Fruit fly (Drosophila melanogaster) whole organism, embryonic: ENCODE data around the gene ebd1.

Source experiments
- Ada2b ChIP-seq: fragments of 200-800 bp; sonication (Bioruptor generic); IDR thresholded peaks from 2 replicates; pipeline ENCODE4 v1.3.6; 2022; ENCODE audit warnings: missing biosample characterization, missing genetic modification characterization
- Antp ChIP-seq: fragments of 200-800 bp; sonication (Bioruptor generic); optimal IDR thresholded peaks from 3 replicates; lab custom pipeline; 2016; ENCODE audit warnings: missing biosample characterization, missing genetic modification characterization
- CG11093 ChIP-seq: fragments of 200-800 bp; sonication (Bioruptor generic); IDR thresholded peaks from 3 replicates; pipeline ENCODE4 v1.3.6; 2022; ENCODE audit warnings: missing biosample characterization, missing genetic modification characterization
- CG11504 ChIP-seq: fragments of 200-800 bp; sonication (Bioruptor generic); optimal IDR thresholded peaks from 3 replicates; lab custom pipeline; 2019; ENCODE audit warnings: missing biosample characterization, mild to moderate bottlenecking, missing genetic modification characterization, moderate library complexity
- CG12155 ChIP-seq: fragments of 200-800 bp; sonication (Bioruptor generic); optimal IDR thresholded peaks from 3 replicates; lab custom pipeline; 2016; ENCODE audit warnings: missing biosample characterization, missing genetic modification characterization
- CG12391 ChIP-seq: fragments of 200-800 bp; sonication (Bioruptor generic); optimal IDR thresholded peaks from 3 replicates; lab custom pipeline; 2018; ENCODE audit warnings: missing biosample characterization, mild to moderate bottlenecking, missing genetic modification characterization, moderate library complexity
- CG14441 ChIP-seq: fragments of 200-800 bp; sonication (Bioruptor generic); IDR thresholded peaks from 2 replicates; pipeline ENCODE4 v1.3.6; 2022; ENCODE audit warnings: missing biosample characterization, missing genetic modification characterization
- CG17328 ChIP-seq: fragments of 200-800 bp; sonication (Bioruptor generic); IDR thresholded peaks from 2 replicates; pipeline ENCODE4 v1.3.6; 2022; ENCODE audit warnings: missing biosample characterization, missing genetic modification characterization
- CG30020 ChIP-seq: fragments of 200-800 bp; optimal IDR thresholded peaks from 2 replicates; lab custom pipeline; 2019; ENCODE audit warnings: missing biosample characterization, mild to moderate bottlenecking, missing genetic modification characterization, moderate library complexity
- CG3407 ChIP-seq: fragments of 200-800 bp; sonication (Bioruptor generic); optimal IDR thresholded peaks from 2 replicates; lab custom pipeline; 2018; ENCODE audit warnings: missing biosample characterization, mild to moderate bottlenecking, missing genetic modification characterization
- CG3726 ChIP-seq: fragments of 200-800 bp; sonication (Bioruptor generic); IDR thresholded peaks from 3 replicates; pipeline ENCODE4, ENCODE4 v1.3.6; 2022; ENCODE audit warnings: missing biosample characterization, missing genetic modification characterization
- CG3847 ChIP-seq: fragments of 200-800 bp; sonication (Bioruptor generic); IDR thresholded peaks from 2 replicates; pipeline ENCODE4 v1.3.6; 2022; ENCODE audit warnings: missing biosample characterization, missing genetic modification characterization
- CG4617 ChIP-seq: fragments of 200-800 bp; sonication (Bioruptor generic); optimal IDR thresholded peaks from 3 replicates; lab custom pipeline; 2016; ENCODE audit warnings: missing biosample characterization, missing genetic modification characterization, borderline replicate concordance
- CG6175 ChIP-seq: fragments of 200-800 bp; sonication (Bioruptor generic); IDR thresholded peaks from 3 replicates; pipeline ENCODE4 v1.3.6; 2022; ENCODE audit warnings: missing biosample characterization, missing genetic modification characterization
- CG6254 ChIP-seq: fragments of 200-800 bp; sonication (Bioruptor generic); optimal IDR thresholded peaks from 3 replicates; lab custom pipeline; 2017; ENCODE audit warnings: mild to moderate bottlenecking, missing biosample characterization, missing genetic modification reagents, missing genetic modification characterization
- CG6654 ChIP-seq: fragments of 200-800 bp; sonication (Bioruptor generic); optimal IDR thresholded peaks from 2 replicates; lab custom pipeline; 2017; ENCODE audit warnings: missing biosample characterization, mild to moderate bottlenecking, missing genetic modification characterization
- CG7357 ChIP-seq: fragments of 200-800 bp; sonication (Bioruptor generic); IDR thresholded peaks from 3 replicates; pipeline ENCODE4 v1.3.6; 2022; ENCODE audit warnings: missing biosample characterization, missing genetic modification characterization
- CG9609 ChIP-seq: fragments of 200-800 bp; sonication (Bioruptor generic); optimal IDR thresholded peaks from 3 replicates; lab custom pipeline; 2016; ENCODE audit warnings: missing biosample characterization, missing genetic modification characterization
- CG9727 ChIP-seq: fragments of 200-800 bp; sonication (Bioruptor generic); optimal IDR thresholded peaks from 3 replicates; lab custom pipeline; 2017; ENCODE audit warnings: missing biosample characterization, mild to moderate bottlenecking, missing genetic modification characterization
- CG9876 ChIP-seq: fragments of 200-800 bp; sonication (Bioruptor generic); optimal IDR thresholded peaks from 2 replicates; lab custom pipeline; 2016; ENCODE audit warnings: missing biosample characterization, missing genetic modification characterization
- Dip2 ChIP-seq: fragments of 200-800 bp; sonication (Bioruptor generic); IDR thresholded peaks from 2 replicates; pipeline ENCODE4 v1.3.6; 2022; ENCODE audit warnings: missing biosample characterization, missing genetic modification characterization
- HLH3B ChIP-seq: fragments of 200-800 bp; sonication (Bioruptor generic); IDR thresholded peaks from 2 replicates; pipeline ENCODE4 v1.3.6; 2022; ENCODE audit warnings: missing biosample characterization, missing genetic modification characterization
- HLH4C ChIP-seq: fragments of 200-800 bp; sonication (Bioruptor generic); IDR thresholded peaks from 3 replicates; pipeline ENCODE4 v1.3.6; 2022; ENCODE audit warnings: missing biosample characterization, missing genetic modification characterization; ENCODE audit not compliant: partially characterized antibody
- Med ChIP-seq: fragments of 200-800 bp; sonication (Bioruptor generic); peaks from one replicate; lab custom pipeline; 2016; ENCODE audit warnings: missing biosample characterization, missing genetic modification characterization, mild to moderate bottlenecking, inconsistent platforms, moderate library complexity
- NFAT ChIP-seq: fragments of 200-800 bp; sonication (Bioruptor generic); IDR thresholded peaks from 2 replicates; pipeline ENCODE4 v1.3.6; 2022; ENCODE audit warnings: missing biosample characterization, missing genetic modification characterization
- NfI ChIP-seq: fragments of 200-800 bp; sonication (Bioruptor generic); optimal IDR thresholded peaks from 3 replicates; lab custom pipeline; 2018; ENCODE audit warnings: missing biosample characterization, mild to moderate bottlenecking, missing genetic modification characterization, moderate library complexity
- Optix ChIP-seq: fragments of 200-800 bp; sonication (Bioruptor generic); IDR thresholded peaks from 3 replicates; pipeline ENCODE4 v1.3.6; 2022; ENCODE audit warnings: missing biosample characterization, missing genetic modification characterization
- Usf ChIP-seq: fragments of 200-800 bp; sonication (Bioruptor generic); optimal IDR thresholded peaks from 2 replicates; lab custom pipeline; 2017; ENCODE audit warnings: missing genotype, missing biosample characterization, missing genetic modification characterization
- abd-A ChIP-seq: fragments of 200-800 bp; sonication (Bioruptor generic); optimal IDR thresholded peaks from 3 replicates; lab custom pipeline; 2019; ENCODE audit warnings: missing biosample characterization, mild to moderate bottlenecking, missing genetic modification characterization, moderate library complexity
- bbx ChIP-seq: fragments of 200-800 bp; sonication (Bioruptor generic); IDR thresholded peaks from 2 replicates; pipeline ENCODE4 v1.3.6; 2022; ENCODE audit warnings: missing biosample characterization, missing genetic modification characterization; ENCODE audit not compliant: partially characterized antibody
- bigmax ChIP-seq: fragments of 200-800 bp; sonication (Bioruptor generic); optimal IDR thresholded peaks from 2 replicates; lab custom pipeline; 2018; ENCODE audit warnings: missing biosample characterization, mild to moderate bottlenecking, missing genetic modification characterization
- esg ChIP-seq: fragments of 200-800 bp; sonication (Bioruptor generic); conservative IDR thresholded peaks from 2 replicates; pipeline ENCODE4 v1.3.6; 2022; ENCODE audit warnings: missing biosample characterization, missing genetic modification characterization
- eyg ChIP-seq: fragments of 200-800 bp; sonication (Bioruptor generic); optimal IDR thresholded peaks from 3 replicates; lab custom pipeline; 2016; ENCODE audit warnings: missing biosample characterization, missing genetic modification characterization
- fd102C ChIP-seq: fragments of 200-800 bp; sonication (Bioruptor generic); optimal IDR thresholded peaks from 2 replicates; lab custom pipeline; 2018; ENCODE audit warnings: missing biosample characterization, mild to moderate bottlenecking, missing genetic modification characterization, moderate library complexity
- fd3F ChIP-seq: fragments of 200-800 bp; sonication (Bioruptor generic); optimal IDR thresholded peaks from 2 replicates; lab custom pipeline; 2018; ENCODE audit warnings: missing biosample characterization, mild to moderate bottlenecking, missing genetic modification characterization, moderate library complexity
- fd96Cb ChIP-seq: fragments of 200-800 bp; sonication (Bioruptor generic); optimal IDR thresholded peaks from 2 replicates; lab custom pipeline; 2018; ENCODE audit warnings: missing biosample characterization, mild to moderate bottlenecking, missing genetic modification characterization, moderate library complexity
- hbn ChIP-seq: fragments of 200-800 bp; sonication (Bioruptor generic); IDR thresholded peaks from 2 replicates; pipeline ENCODE4 v1.3.6; 2022; ENCODE audit warnings: missing biosample characterization, missing genetic modification characterization; ENCODE audit not compliant: partially characterized antibody
- hkb ChIP-seq, 2 experiments: fragments of 200-800 bp in 1 of 2; fragments of >200 bp in 1 of 2; sonication (Bioruptor generic) in 1 of 2; IDR thresholded peaks in 1 of 2; optimal IDR thresholded peaks in 1 of 2; 2 replicates each; pipeline versions ENCODE4 v1.3.6 to Lab custom; 2017 to 2022; ENCODE audit warnings: missing biosample characterization in 1 of 2, missing genetic modification characterization in 1 of 2
- ind ChIP-seq: fragments of 200-800 bp; sonication (Bioruptor generic); optimal IDR thresholded peaks from 3 replicates; lab custom pipeline; 2016; ENCODE audit warnings: missing biosample characterization, missing genetic modification characterization
- lbe ChIP-seq: fragments of 200-800 bp; sonication (Bioruptor generic); optimal IDR thresholded peaks from 2 replicates; lab custom pipeline; 2016; ENCODE audit warnings: missing biosample characterization, mild to moderate bottlenecking, missing genetic modification characterization
- scrt ChIP-seq: fragments of 200-800 bp; sonication (Bioruptor generic); optimal IDR thresholded peaks from 2 replicates; lab custom pipeline; 2018; ENCODE audit warnings: missing biosample characterization, mild to moderate bottlenecking, missing genetic modification characterization, moderate library complexity
- seq ChIP-seq: fragments of 200-800 bp; sonication (Bioruptor generic); IDR thresholded peaks from 2 replicates; pipeline ENCODE4 v1.3.6; 2022; ENCODE audit warnings: missing biosample characterization, missing genetic modification characterization
- sna ChIP-seq: fragments of 200-800 bp; sonication (Bioruptor generic); IDR thresholded peaks from 2 replicates; pipeline ENCODE4 v1.3.6; 2022; ENCODE audit warnings: missing biosample characterization, missing genetic modification characterization; ENCODE audit not compliant: partially characterized antibody
- sob ChIP-seq: fragments of 200-800 bp; sonication (Bioruptor generic); IDR thresholded peaks from 2 replicates; pipeline ENCODE4 v1.3.6; 2022; ENCODE audit warnings: missing biosample characterization, missing genetic modification characterization
- trh ChIP-seq: fragments of 200-800 bp; sonication (Bioruptor generic); optimal IDR thresholded peaks from 2 replicates; lab custom pipeline; 2016; ENCODE audit warnings: missing biosample characterization, missing genetic modification characterization
- ttk ChIP-seq: fragments of 200-800 bp; sonication (Bioruptor generic); IDR thresholded peaks from 2 replicates; pipeline ENCODE4 v2.1.2; 2022; ENCODE audit warnings: missing biosample characterization, missing genetic modification characterization
- twi ChIP-seq: fragments of 200-800 bp; optimal IDR thresholded peaks from 2 replicates; lab custom pipeline; 2019; ENCODE audit warnings: missing biosample characterization, mild to moderate bottlenecking, missing genetic modification characterization, moderate library complexity

ebd1 gene

DNA sequence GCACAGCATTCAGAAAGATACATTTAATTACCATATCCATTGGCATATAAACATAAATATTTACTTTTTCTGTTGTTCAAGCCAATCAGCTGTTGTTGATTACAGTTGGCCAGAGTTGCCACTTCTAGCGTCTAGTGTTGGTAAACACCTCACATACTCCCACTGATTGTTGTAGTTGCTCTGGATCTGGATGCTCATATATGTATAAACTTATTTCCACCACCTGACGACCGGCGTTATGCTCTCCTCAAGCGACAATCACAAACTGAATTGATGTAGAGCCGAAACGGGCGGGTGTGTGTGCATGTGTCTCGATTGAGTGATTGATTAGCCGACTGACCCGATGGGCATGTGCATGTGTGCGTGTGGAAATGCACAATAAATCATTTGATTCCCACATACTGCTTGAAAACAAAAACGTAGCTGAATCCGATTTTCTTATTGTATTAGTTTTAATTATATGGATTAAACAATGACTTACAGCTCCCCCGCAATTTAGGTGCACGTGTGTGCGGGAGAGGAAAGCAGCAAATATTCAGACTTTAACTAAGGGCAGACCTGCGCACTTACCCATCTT is 3.5 kb downstream of the ebd1 start (continued):
- no peak; the same call in 2 of the 3 replicates for TF ChIP-seq HLH4C (GFP tag; lab: Robert Waterston, UW)
- TF ChIP-seq CG11504, result peak; percentile 48
- TF ChIP-seq CG17328, result peak; percentile 27
- peak; percentile 17; the same call in 1 of the 2 replicates for TF ChIP-seq sna
- peak; percentile 29 for TF ChIP-seq Antp (GFP tag; lab: Kevin White, UChicago)
- no peak for TF ChIP-seq hkb (optimal IDR thresholded peaks at IDR 0.05; lab: Kevin White, UChicago)
- TF ChIP-seq hkb (GFP tag; IDR thresholded peaks at IDR 0.05; lab: Robert Waterston, UW), result peak; percentile 39; the same call in 1 of the 2 replicates
- TF ChIP-seq Optix (GFP tag; lab: Robert Waterston, UW), result no peak
- peak; percentile 79 for TF ChIP-seq CG3847 (GFP tag; lab: Robert Waterston, UW)
- peak; percentile 64 for TF ChIP-seq sob
- peak; percentile 23 for TF ChIP-seq fd102C (GFP tag; lab: Kevin White, UChicago)
- peak; percentile 64 for TF ChIP-seq bbx
- TF ChIP-seq CG11093 (GFP tag; lab: Robert Waterston, UW), result no peak
- no peak for TF ChIP-seq esg (GFP tag; lab: Robert Waterston, UW)
- peak; percentile 53 for TF ChIP-seq NfI (GFP tag; lab: Kevin White, UChicago)
- peak; percentile 13 for TF ChIP-seq bigmax (GFP tag; lab: Kevin White, UChicago)
- no peak for TF ChIP-seq Usf (GFP tag; lab: Kevin White, UChicago)
- TF ChIP-seq CG9727 (GFP tag; lab: Kevin White, UChicago), result peak; percentile 19
- TF ChIP-seq abd-A, result peak; percentile 80
- TF ChIP-seq CG3407 (GFP tag; lab: Kevin White, UChicago), result peak; percentile 49
- no peak for TF ChIP-seq CG12155
- no peak for TF ChIP-seq CG9876 (GFP tag; lab: Kevin White, UChicago)
- no peak for TF ChIP-seq CG3726 (GFP tag; lab: Robert Waterston, UW)
- peak; percentile 32; the same call in 1 of the 2 replicates for TF ChIP-seq NFAT (GFP tag; lab: Robert Waterston, UW)
- TF ChIP-seq CG7357 (GFP tag; lab: Robert Waterston, UW), result no peak
- no peak for TF ChIP-seq ttk (GFP tag; lab: Robert Waterston, UW)
- no peak for TF ChIP-seq Dip2
- TF ChIP-seq HLH3B (GFP tag; lab: Robert Waterston, UW), result no peak
- TF ChIP-seq CG9609 (GFP tag; lab: Kevin White, UChicago), result peak; percentile 42
- TF ChIP-seq CG12391 (tag; lab: Kevin White, UChicago), result peak; percentile 31
- peak; percentile 23; the same call in 1 of the 2 replicates for TF ChIP-seq CG14441 (GFP tag; lab: Robert Waterston, UW)
- no peak for TF ChIP-seq CG6654 (GFP tag; lab: Kevin White, UChicago)
- TF ChIP-seq CG30020, result peak; percentile 10
- TF ChIP-seq Med (GFP tag; lab: Kevin White, UChicago), result peak; percentile 96
- no peak for TF ChIP-seq fd3F
- TF ChIP-seq scrt (GFP tag; lab: Kevin White, UChicago), result peak; percentile 40
- no peak for TF ChIP-seq CG6254 (GFP tag; lab: Kevin White, UChicago)
- TF ChIP-seq CG6175, result no peak
- TF ChIP-seq CG4617 (GFP tag; lab: Kevin White, UChicago), result peak; percentile 26
- TF ChIP-seq seq, result no peak; the same call in 1 of the 2 replicates
- TF ChIP-seq Ada2b (GFP tag; lab: Robert Waterston, UW), result no peak
- no peak for TF ChIP-seq fd96Cb (tag; lab: Kevin White, UChicago)
- TF ChIP-seq eyg (GFP tag; lab: Kevin White, UChicago), result peak; percentile 6
- peak; percentile 46 for TF ChIP-seq twi (tag; lab: Kevin White, UChicago)
- peak; percentile 24 for TF ChIP-seq ind (GFP tag; lab: Kevin White, UChicago)
- TF ChIP-seq trh (GFP tag; lab: Kevin White, UChicago), result no peak
- no peak for TF ChIP-seq lbe (GFP tag; lab: Kevin White, UChicago)
- no peak for TF ChIP-seq hbn (GFP tag; lab: Robert Waterston, UW)
